Worm (Caenorhabditis elegans) whole organism, midembryonic: Measurements from ENCODE around the gene inx-11.

Source experiments
- ref-1 ChIP-seq: fragments of 200-800 bp; sonication (Bioruptor generic); conservative IDR thresholded peaks from 2 replicates; pipeline ENCODE4 v1.3.6; 2022; ENCODE audit warnings: missing genetic modification reagents, missing genetic modification characterization, missing compliant biosample characterization
- tab-1 ChIP-seq: fragments of 200-800 bp; sonication (Bioruptor generic); IDR thresholded peaks from 2 replicates; pipeline ENCODE4 v1.3.6; 2022; ENCODE audit warnings: missing genetic modification characterization, missing compliant biosample characterization
- ztf-29 ChIP-seq: fragments of 200-800 bp; sonication (Bioruptor generic); IDR thresholded peaks from 2 replicates; pipeline ENCODE4 v1.3.6; 2022; ENCODE audit warnings: missing genetic modification reagents, missing genetic modification characterization, missing compliant biosample characterization

DNA sequence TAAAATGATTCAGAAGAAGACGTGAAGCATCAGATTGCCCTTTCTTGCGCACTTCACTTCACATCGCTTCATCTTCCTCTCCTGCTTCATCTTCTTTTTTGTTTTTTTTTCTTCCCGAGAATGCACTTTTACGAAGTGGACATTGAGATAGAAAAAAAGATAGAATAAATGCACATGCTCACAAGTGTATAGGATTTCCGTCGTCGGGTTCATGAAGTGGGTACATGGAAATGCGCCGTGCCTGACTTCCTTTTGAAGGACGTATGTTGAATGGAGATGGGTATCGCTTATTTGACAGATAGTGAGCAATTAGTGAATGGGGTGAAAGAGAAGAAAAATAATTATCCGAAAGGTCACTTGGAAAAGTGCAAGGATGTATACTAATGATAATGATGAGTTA lies 43.1 kb downstream of the inx-11 start:
- TF ChIP-seq ztf-29 (GFP tag; lab: Robert Waterston, UW): no peak
- no peak for TF ChIP-seq tab-1 (GFP tag; lab: Robert Waterston, UW)
- no peak for TF ChIP-seq ref-1 (GFP tag; lab: Robert Waterston, UW)
